Worm (Caenorhabditis elegans) whole organism, L4 larva: Measurements from ENCODE around the gene F13H10.5.

ENCODE experiments used
- Y48G9A.11 ChIP-seq: fragments of 200-800 bp; sonication (Bioruptor generic); IDR thresholded peaks from 2 replicates; pipeline ENCODE4 v1.3.6; 2022; ENCODE audit warnings: missing genetic modification reagents, missing genetic modification characterization, missing compliant biosample characterization
- aha-1 ChIP-seq: fragments of 150-350 bp; peaks from one replicate; lab custom pipeline; 2014; ENCODE audit warnings: missing biosample characterization, missing genetic modification characterization
- arid-1 ChIP-seq: fragments of 200-800 bp; sonication (Bioruptor generic); conservative IDR thresholded peaks from 2 replicates; pipeline ENCODE4 v1.3.6; 2022; ENCODE audit warnings: missing genetic modification reagents, missing genetic modification characterization, missing compliant biosample characterization
- ceh-20 ChIP-seq: fragments of 200-800 bp; sonication (Bioruptor generic); IDR thresholded peaks from 2 replicates; pipeline ENCODE4 v1.3.6; 2022; ENCODE audit warnings: missing genetic modification reagents, missing genetic modification characterization, missing compliant biosample characterization
- ctbp-1 ChIP-seq: fragments of 200-800 bp; sonication (Bioruptor generic); IDR thresholded peaks from 2 replicates; pipeline ENCODE4 v1.3.6; 2022; ENCODE audit warnings: missing genetic modification reagents, missing genetic modification characterization, missing compliant biosample characterization
- daf-16 ChIP-seq, 3 experiments: sonication (generic microtip); optimal IDR thresholded peaks; 2 replicates each; lab custom pipeline; 2016 to 2017; ENCODE audit warnings: missing genetic modification characterization in 3 of 3, missing genetic modification reagents in 3 of 3, mild to moderate bottlenecking in 2 of 3, missing compliant biosample characterization in 2 of 3, missing biosample characterization in 1 of 3, moderate library complexity in 1 of 3
- dve-1 ChIP-seq: sonication (generic microtip); optimal IDR thresholded peaks from 2 replicates; lab custom pipeline; 2017; ENCODE audit warnings: antibody characterized with exemption, mild to moderate bottlenecking, missing genetic modification characterization, missing compliant biosample characterization; ENCODE audit not compliant: insufficient read depth
- hlh-11 ChIP-seq: fragments of 200-800 bp; sonication (Bioruptor generic); optimal IDR thresholded peaks from 2 replicates; lab custom pipeline; 2018; ENCODE audit warnings: mild to moderate bottlenecking, missing genetic modification characterization, missing compliant biosample characterization
- hlh-30 ChIP-seq: sonication (generic microtip); optimal IDR thresholded peaks from 2 replicates; lab custom pipeline; 2017; ENCODE audit warnings: antibody characterized with exemption, mild to moderate bottlenecking, missing genetic modification characterization, missing compliant biosample characterization; ENCODE audit not compliant: insufficient read depth
- hmg-1.1 ChIP-seq: fragments of 200-800 bp; sonication (Bioruptor generic); IDR thresholded peaks from 2 replicates; pipeline ENCODE4 v1.3.6; 2022; ENCODE audit warnings: missing genetic modification reagents, missing genetic modification characterization, missing compliant biosample characterization
- lin-1 ChIP-seq: fragments of 200-800 bp; sonication (Bioruptor generic); IDR thresholded peaks from 2 replicates; pipeline ENCODE4 v1.3.6; 2022; ENCODE audit warnings: missing genetic modification reagents, missing genetic modification characterization, missing compliant biosample characterization
- lin-29 ChIP-seq: fragments of 200-800 bp; sonication (Bioruptor generic); IDR thresholded peaks from 2 replicates; pipeline ENCODE4 v1.3.6; 2022; ENCODE audit warnings: missing genetic modification reagents, missing genetic modification characterization, missing compliant biosample characterization
- lin-38 ChIP-seq: fragments of 200-800 bp; sonication (Bioruptor generic); IDR thresholded peaks from 2 replicates; pipeline ENCODE4 v1.3.6; 2022; ENCODE audit warnings: missing genetic modification reagents, missing genetic modification characterization, missing compliant biosample characterization
- mdl-1 ChIP-seq, 2 experiments: fragments of 150-350 bp in 1 of 2; sonication (generic microtip) in 1 of 2; optimal IDR thresholded peaks; 2 replicates each; lab custom pipeline; 2014 to 2017; ENCODE audit warnings: missing biosample characterization in 2 of 2, missing genetic modification characterization in 2 of 2
- mdt-29 ChIP-seq: fragments of 200-800 bp; sonication (Bioruptor generic); IDR thresholded peaks from 2 replicates; pipeline ENCODE4 v1.3.6; 2022; ENCODE audit warnings: missing genetic modification reagents, missing genetic modification characterization, missing compliant biosample characterization
- mep-1 ChIP-seq: fragments of 150-350 bp; sonication (generic microtip); optimal IDR thresholded peaks from 3 replicates; lab custom pipeline; 2014; ENCODE audit warnings: missing biosample characterization, missing genetic modification characterization
- mes-2 ChIP-seq: sonication (generic microtip); optimal IDR thresholded peaks from 2 replicates; lab custom pipeline; 2016; ENCODE audit warnings: missing genotype, mild to moderate bottlenecking, missing genetic modification characterization, missing compliant biosample characterization; ENCODE audit not compliant: poor library complexity, severe bottlenecking
- mxl-3 ChIP-seq: fragments of 200-800 bp; sonication (Bioruptor generic); optimal IDR thresholded peaks from 2 replicates; lab custom pipeline; 2018; ENCODE audit warnings: mild to moderate bottlenecking, missing genetic modification characterization, missing compliant biosample characterization
- nhr-102 ChIP-seq: sonication (generic microtip); optimal IDR thresholded peaks from 2 replicates; lab custom pipeline; 2016; ENCODE audit warnings: mild to moderate bottlenecking, missing genetic modification characterization, moderate library complexity, missing compliant biosample characterization
- nhr-25 ChIP-seq: sonication (generic microtip); optimal IDR thresholded peaks from 2 replicates; lab custom pipeline; 2017; ENCODE audit warnings: missing genetic modification characterization, mild to moderate bottlenecking, missing compliant biosample characterization, antibody characterized with exemption, moderate library complexity, borderline replicate concordance; ENCODE audit not compliant: insufficient read depth
- nhr-28 ChIP-seq: fragments of 150-350 bp; optimal IDR thresholded peaks from 2 replicates; lab custom pipeline; 2014; ENCODE audit warnings: missing biosample characterization, missing genetic modification characterization
- nhr-42 ChIP-seq: fragments of 200-800 bp; sonication (Bioruptor generic); IDR thresholded peaks from 2 replicates; pipeline ENCODE4 v1.3.6; 2022; ENCODE audit warnings: missing genetic modification characterization, missing compliant biosample characterization
- nhr-48 ChIP-seq: sonication (generic microtip); optimal IDR thresholded peaks from 2 replicates; lab custom pipeline; 2016; ENCODE audit warnings: mild to moderate bottlenecking, missing genetic modification characterization, missing compliant biosample characterization
- nhr-76 ChIP-seq: fragments of 150-350 bp; optimal IDR thresholded peaks from 2 replicates; lab custom pipeline; 2014; ENCODE audit warnings: missing biosample characterization, missing genetic modification characterization
- nhr-77 ChIP-seq: fragments of 150-350 bp; optimal IDR thresholded peaks from 2 replicates; lab custom pipeline; 2014; ENCODE audit warnings: missing biosample characterization, missing genetic modification characterization
- spr-3 ChIP-seq: fragments of 200-800 bp; sonication (Bioruptor generic); optimal IDR thresholded peaks from 2 replicates; lab custom pipeline; 2018; ENCODE audit warnings: mild to moderate bottlenecking, missing genetic modification characterization, missing compliant biosample characterization
- tra-1 ChIP-seq: fragments of 200-800 bp; sonication (Bioruptor generic); IDR thresholded peaks from 2 replicates; pipeline ENCODE4 v1.3.6; 2022; ENCODE audit warnings: missing genetic modification reagents, missing genetic modification characterization, missing compliant biosample characterization
- unc-62 ChIP-seq, 3 experiments: fragments of 150-350 bp in 1 of 3; sonication (generic microtip); optimal IDR thresholded peaks in 2 of 3; peaks in 1 of 3; 1 replicate in 1 of 3; 2 replicates in 2 of 3; lab custom pipeline; 2014 to 2017; ENCODE audit warnings: missing biosample characterization in 3 of 3, missing genetic modification characterization in 3 of 3, missing genetic modification reagents in 3 of 3, missing genotype in 1 of 3
- zfp-3 ChIP-seq: fragments of 200-800 bp; sonication (Bioruptor generic); conservative IDR thresholded peaks from 2 replicates; pipeline ENCODE4 v1.3.6; 2022; ENCODE audit warnings: missing genetic modification reagents, missing genetic modification characterization, missing compliant biosample characterization
- zip-11 ChIP-seq: fragments of 200-800 bp; sonication (Bioruptor generic); IDR thresholded peaks from 2 replicates; pipeline ENCODE4 v1.3.6; 2022; ENCODE audit warnings: missing genetic modification characterization, missing compliant biosample characterization
- zip-2 ChIP-seq: fragments of 150-350 bp; optimal IDR thresholded peaks from 2 replicates; lab custom pipeline; 2014; ENCODE audit warnings: missing biosample characterization, missing genetic modification characterization

F13H10.5 gene

ce11 chrIV:11019962-11020550 is 29.3 kb downstream of the F13H10.5 start, which contains the start of gene F13H10.8 (continued):
- TF ChIP-seq lin-38 (GFP tag; lab: Robert Waterston, UW) (peak; percentile 92), zfp-3 (GFP tag; lab: Robert Waterston, UW) (no peak), zip-2 (tag; lab: Kevin White, UChicago) (no peak), lin-1 (0 out of 2 replicates have a peak, but pooled peaks have one; percentile 51), ctbp-1 (GFP tag; lab: Robert Waterston, UW) (no peak), arid-1 (GFP tag; lab: Robert Waterston, UW) (no peak), mdl-1 (tag; optimal IDR thresholded peaks at IDR 0.05; lab: Kevin White, UChicago) (peak in 1 of 2 experiments; percentile 44), hlh-11 (peak; percentile 69), spr-3 (GFP tag; lab: Kevin White, UChicago) (no peak), hmg-1.1 (GFP tag; lab: Robert Waterston, UW) (no peak), daf-16 (GFP tag; optimal IDR thresholded peaks at IDR 0.05; lab: Kevin White, UChicago) (no peak), daf-16 (tag; optimal IDR thresholded peaks at IDR 0.05; lab: Kevin White, UChicago) (peak; percentile 66)

DNA sequence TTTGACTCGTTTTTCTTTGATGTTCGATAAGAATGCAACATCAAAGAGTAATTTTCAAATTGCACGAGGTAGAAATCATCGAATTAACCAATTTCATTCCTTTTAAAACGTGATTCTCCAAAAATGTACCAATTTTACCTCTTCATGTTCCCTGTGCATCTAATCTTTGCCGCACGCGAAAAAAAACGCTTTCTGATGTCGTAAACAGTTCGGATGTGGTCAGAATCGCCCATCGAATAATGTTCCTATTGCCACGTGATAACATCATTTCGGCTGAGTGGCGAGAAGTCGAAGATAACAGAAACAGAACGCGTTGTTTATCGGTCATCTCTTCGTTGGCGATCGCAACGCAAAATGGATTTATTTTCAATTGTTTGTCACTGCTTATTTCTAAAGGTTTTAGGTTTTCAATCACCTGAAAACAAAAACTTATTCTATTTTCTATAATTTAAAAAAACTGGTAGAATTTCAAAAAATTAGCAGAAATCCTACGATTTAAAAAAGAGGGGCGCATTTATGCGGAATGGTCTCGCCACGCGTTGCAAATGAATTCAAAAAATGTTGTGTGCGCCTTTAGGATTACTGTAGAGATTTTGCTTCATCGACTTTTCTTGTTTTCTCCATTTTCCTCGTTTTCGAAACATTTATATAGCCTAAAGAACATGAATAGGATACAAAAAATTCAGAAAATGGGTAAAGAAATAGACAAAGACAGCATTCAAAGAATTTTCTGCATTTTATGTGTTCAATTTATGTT is 30.9 kb downstream of the F13H10.5 start, which contains the start of gene mogs-1:
TSS of gene mogs-1 (minus strand) at position 417 of the 757 bp plus-strand sequence.
- TF ChIP-seq daf-16 (GFP tag; optimal IDR thresholded peaks at IDR 0.05; lab: Kevin White, UChicago) (no peak), daf-16 (tag; optimal IDR thresholded peaks at IDR 0.05; lab: Kevin White, UChicago) (peak; percentile 78), nhr-28 (tag; lab: Kevin White, UChicago) (peak; percentile 66), tra-1 (0 out of 2 replicates have a peak, but pooled peaks have one; percentile 5), zfp-3 (GFP tag; lab: Robert Waterston, UW) (0 out of 2 replicates have a peak, but pooled peaks have one; percentile 31), nhr-76 (tag; lab: Kevin White, UChicago) (no peak), mdt-29 (GFP tag; lab: Robert Waterston, UW) (0 out of 2 replicates have a peak, but pooled peaks have one; percentile 53), ctbp-1 (GFP tag; lab: Robert Waterston, UW) (peak; percentile 38; the same call in 1 of the 2 replicates), nhr-77 (tag; lab: Kevin White, UChicago) (peak; percentile 1), lin-29 (no peak), mxl-3 (peak; percentile 81), hlh-30 (peak; percentile 80), hlh-11 (peak; percentile 69), nhr-42 (GFP tag; lab: Robert Waterston, UW) (0 out of 2 replicates have a peak, but pooled peaks have one; percentile 36), nhr-48 (tag; lab: Kevin White, UChicago) (peak; percentile 24), lin-1 (no peak), zip-11 (GFP tag; lab: Robert Waterston, UW) (no peak), mep-1 (tag; lab: Kevin White, UChicago) (peak; percentile 26), dve-1 (tag; lab: Kevin White, UChicago) (peak; percentile 69), mdl-1 (tag; optimal IDR thresholded peaks at IDR 0.05; lab: Kevin White, UChicago) (peak in 1 of 2 experiments; percentile 87), aha-1 (peak; percentile 70), hmg-1.1 (GFP tag; lab: Robert Waterston, UW) (no peak), spr-3 (GFP tag; lab: Kevin White, UChicago) (no peak), Y48G9A.11 (GFP tag; lab: Robert Waterston, UW) (0 out of 2 replicates have a peak, but pooled peaks have one; percentile 21), nhr-25 (tag; lab: Kevin White, UChicago) (peak; percentile 44), nhr-102 (tag; lab: Kevin White, UChicago) (peak; percentile 14), ceh-20 (GFP tag; lab: Robert Waterston, UW) (0 out of 2 replicates have a peak, but pooled peaks have one; percentile 35), mes-2 (peak; percentile 23), unc-62 (GFP tag; optimal IDR thresholded peaks at IDR 0.05 in 1 of 2; lab: Kevin White, UChicago) (no peak), unc-62 (tag; optimal IDR thresholded peaks at IDR 0.05; lab: Kevin White, UChicago) (no peak)

DNA sequence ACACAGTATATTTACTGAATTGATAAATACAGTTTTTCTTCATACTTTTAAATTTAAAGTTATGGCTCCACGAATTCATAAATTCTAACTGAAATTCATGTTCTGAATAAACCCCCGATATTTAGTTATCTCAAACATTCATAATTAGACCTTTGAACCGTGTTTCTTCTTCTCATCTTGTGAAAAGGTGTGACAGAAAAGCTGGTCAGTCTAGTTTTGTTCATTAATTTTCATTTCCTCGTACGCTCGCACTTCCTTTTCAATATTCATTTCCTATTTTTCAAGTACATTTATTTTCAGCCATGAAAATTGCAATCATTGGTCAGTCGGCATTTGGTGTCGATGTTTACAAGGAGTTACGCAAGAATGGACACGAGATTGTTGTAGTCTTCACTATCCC is 31.5 kb downstream of the F13H10.5 start, which contains the start of gene alh-3:
TSS of gene alh-3 (plus strand) at position 301 of the 400 bp plus-strand sequence.
- no peak for TF ChIP-seq lin-29
